Fruit fly (Drosophila melanogaster) S2 (cell line): ENCODE results near the gene CG34175.

Experiments
- CG8478 ChIP-seq: fragments of >200 bp; optimal IDR thresholded peaks from 2 replicates; lab custom pipeline; 2018
- CTCF ChIP-seq, 2 experiments: fragments of >200 bp; optimal IDR thresholded peaks; 2 replicates each; lab custom pipeline; 2018

- TF ChIP-seq CG8478 (lab: Kevin White, UChicago) (no peak), CTCF (optimal IDR thresholded peaks at IDR 0.05; lab: Kevin White, UChicago) (no peak)
These were observed 21.1 kb upstream of the CG34175 start, which contains the start of the genes CG9662 and Ptpa for dm6 chr2L:3376684-3377086.
